Worm (Caenorhabditis elegans): ENCODE results near the gene F54D5.17.

F54D5.17 gene

ce11 chrII:11545299-11545951 is 11.0 kb upstream of the F54D5.17 start, which contains the start of gene dnj-13 (continued):
- TF ChIP-seq Y53F4B.3 (GFP tag; IDR thresholded peaks at IDR 0.05), result peak; percentile 36; the same call in 1 of the 2 replicates
- TF ChIP-seq ztf-18 (tag; optimal IDR thresholded peaks at IDR 0.05), result peak; percentile 60
- peak; percentile 93 for TF ChIP-seq ceh-100 (GFP tag; IDR thresholded peaks at IDR 0.05)
- TF ChIP-seq die-1 (tag; optimal IDR thresholded peaks at IDR 0.05), result peak; percentile 52
- peak; percentile 73 for TF ChIP-seq aptf-2 (GFP tag; conservative IDR thresholded peaks at IDR 0.05)
- TF ChIP-seq madf-8 (GFP tag; conservative IDR thresholded peaks at IDR 0.05), result peak; percentile 77
- TF ChIP-seq mxl-1 (tag; optimal IDR thresholded peaks at IDR 0.05), result no peak
- TF ChIP-seq somi-1 (GFP tag; optimal IDR thresholded peaks at IDR 0.05), result peak; percentile 90
- peak; percentile 98 for TF ChIP-seq pbrm-1 (GFP tag; IDR thresholded peaks at IDR 0.05)
- TF ChIP-seq F10E7.11 (tag; optimal IDR thresholded peaks at IDR 0.05), result peak; percentile 94
- no peak for TF ChIP-seq xnd-1 (tag; optimal IDR thresholded peaks at IDR 0.05)
- TF ChIP-seq unc-130 (GFP tag; optimal IDR thresholded peaks at IDR 0.05), result peak; percentile 35
- peak; percentile 88 for TF ChIP-seq sea-2 (GFP tag; IDR thresholded peaks at IDR 0.05)
- peak; percentile 83 for TF ChIP-seq ceh-91 (GFP tag; IDR thresholded peaks at IDR 0.05)
- peak; percentile 45 for TF ChIP-seq nhr-80 (tag; optimal IDR thresholded peaks at IDR 0.05)
- TF ChIP-seq lsy-27 (tag; optimal IDR thresholded peaks at IDR 0.05; ENCODE audit: borderline replicate concordance, insufficient read depth), result no peak
- 0 out of 2 replicates have a peak, but pooled peaks have one; percentile 81 for TF ChIP-seq ceh-58 (GFP tag; IDR thresholded peaks at IDR 0.05)
- peak; percentile 93 for TF ChIP-seq nhr-27 (tag; optimal IDR thresholded peaks at IDR 0.05)
- peak; percentile 72 to 86 for TF ChIP-seq let-607 (tag; optimal IDR thresholded peaks at IDR 0.05)
- TF ChIP-seq aptf-3 (GFP tag; IDR thresholded peaks at IDR 0.05), result peak; percentile 89; the same call in 1 of the 2 replicates
- TF ChIP-seq T26A5.8 (tag; optimal IDR thresholded peaks at IDR 0.05), result peak; percentile 55
- peak; percentile 99 for TF ChIP-seq mcd-1 (GFP tag; IDR thresholded peaks at IDR 0.05)
- no peak for TF ChIP-seq lag-1 (GFP tag; IDR thresholded peaks at IDR 0.05)
- peak; percentile 97 for TF ChIP-seq B0336.3 (GFP tag; IDR thresholded peaks at IDR 0.05)
- TF ChIP-seq gei-17 (GFP tag; optimal IDR thresholded peaks at IDR 0.05), result peak; percentile 86
- no peak for TF ChIP-seq F55B11.4 (tag; optimal IDR thresholded peaks at IDR 0.05; ENCODE audit: borderline replicate concordance, insufficient read depth)
- TF ChIP-seq F23B12.7 (tag; optimal IDR thresholded peaks at IDR 0.05; ENCODE audit: insufficient read depth), result peak; percentile 87
- no peak for TF ChIP-seq hlh-12 (tag; optimal IDR thresholded peaks at IDR 0.05)
- TF ChIP-seq ztf-25 (GFP tag; IDR thresholded peaks at IDR 0.05), result peak; percentile 85; the same call in 1 of the 2 replicates
- no peak for TF ChIP-seq F57C9.4 (tag; optimal IDR thresholded peaks at IDR 0.05)
- TF ChIP-seq ceh-27 (GFP tag; optimal IDR thresholded peaks at IDR 0.05), result peak; percentile 97
- peak; percentile 94 for TF ChIP-seq madf-6 (GFP tag; IDR thresholded peaks at IDR 0.05)
- TF ChIP-seq dpl-1 (GFP tag; optimal IDR thresholded peaks at IDR 0.05), result peak; percentile 6
- peak; percentile 89 for TF ChIP-seq C06A6.2 (GFP tag; conservative IDR thresholded peaks at IDR 0.05)
- peak; percentile 5 for TF ChIP-seq F57A8.1 (GFP tag; optimal IDR thresholded peaks at IDR 0.05)
- TF ChIP-seq Y67H2A.10 (GFP tag; conservative IDR thresholded peaks at IDR 0.05), result peak; percentile 95
- TF ChIP-seq B0261.1 (tag; optimal IDR thresholded peaks at IDR 0.05), result peak; percentile 39
- peak; percentile 97 for TF ChIP-seq dox-1 (GFP tag; IDR thresholded peaks at IDR 0.05)
- peak; percentile 54; the same call in 1 of the 2 replicates for TF ChIP-seq B0019.2 (GFP tag; conservative IDR thresholded peaks at IDR 0.05)
- TF ChIP-seq madf-10 (tag; optimal IDR thresholded peaks at IDR 0.05), result peak; percentile 77
- TF ChIP-seq cebp-2 (GFP tag; IDR thresholded peaks at IDR 0.05), result peak; percentile 92
- TF ChIP-seq bed-2 (GFP tag; IDR thresholded peaks at IDR 0.05), result peak; percentile 43; the same call in 1 of the 2 replicates
- peak; percentile 98 for TF ChIP-seq Y53G8AR.9 (GFP tag; conservative IDR thresholded peaks at IDR 0.05)
- peak; percentile 100 for TF ChIP-seq hsf-1 (GFP tag; IDR thresholded peaks at IDR 0.05)
- TF ChIP-seq tlf-1 (GFP tag; optimal IDR thresholded peaks at IDR 0.05), result peak; percentile 96
- TF ChIP-seq athp-1 (tag; optimal IDR thresholded peaks at IDR 0.05), result peak; percentile 97
- no peak for TF ChIP-seq ztf-6 (GFP tag; IDR thresholded peaks at IDR 0.05)
- peak; percentile 76 for TF ChIP-seq tbp1 (GFP tag; optimal IDR thresholded peaks at IDR 0.05)

Measured in whole organism, young adult.